Worm (Caenorhabditis elegans): ENCODE data around the gene grd-9.

DNA sequence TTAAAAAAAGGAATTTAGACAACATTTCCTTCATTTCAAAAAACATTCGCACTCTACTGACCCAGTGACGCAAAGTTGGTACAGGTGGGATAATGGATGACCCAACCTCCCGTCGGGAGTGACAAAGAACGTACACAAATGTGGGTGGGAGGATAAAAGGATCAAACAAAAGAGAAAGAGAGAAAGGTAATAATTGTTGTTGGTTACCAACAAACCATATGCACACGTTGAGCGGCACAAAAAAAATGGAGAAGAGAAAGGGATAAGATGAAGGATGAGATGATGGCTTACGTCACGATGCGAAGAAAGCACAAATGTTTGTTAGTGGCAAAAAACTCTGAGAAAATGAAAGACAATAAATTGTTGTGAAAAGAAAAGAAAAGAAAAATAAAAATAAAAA is 43.5 kb upstream of the grd-9 start:
- TF ChIP-seq egl-27 (tag; optimal IDR thresholded peaks at IDR 0.05) (no peak), nhr-237 (tag; optimal IDR thresholded peaks at IDR 0.05) (no peak), daf-12 (tag; optimal IDR thresholded peaks at IDR 0.05) (no peak), zag-1 (tag; optimal IDR thresholded peaks at IDR 0.05) (no peak), nhr-76 (tag; optimal IDR thresholded peaks at IDR 0.05) (no peak)
